Fruit fly (Drosophila melanogaster) whole organism, prepupa: ENCODE measurements around the gene Acsf3.

Source experiments
- CG10669 ChIP-seq: fragments of 200-800 bp; sonication (Bioruptor generic); optimal IDR thresholded peaks from 3 replicates; lab custom pipeline; 2018; ENCODE audit warnings: missing biosample characterization, mild to moderate bottlenecking, missing genetic modification characterization, moderate library complexity
- CG32006 ChIP-seq: fragments of 200-800 bp; sonication (Bioruptor generic); optimal IDR thresholded peaks from 3 replicates; lab custom pipeline; 2017; ENCODE audit warnings: missing biosample characterization, mild to moderate bottlenecking, missing genetic modification characterization
- CG6808 ChIP-seq: fragments of 200-800 bp; sonication (Bioruptor generic); optimal IDR thresholded peaks from 3 replicates; lab custom pipeline; 2017; ENCODE audit warnings: missing biosample characterization, missing genetic modification characterization, mild to moderate bottlenecking, moderate library complexity, missing genetic modification reagents
- dac ChIP-seq: fragments of 200-800 bp; sonication (Bioruptor generic); optimal IDR thresholded peaks from 2 replicates; lab custom pipeline; 2017; ENCODE audit warnings: missing biosample characterization, mild to moderate bottlenecking, missing genetic modification characterization
- spab ChIP-seq: fragments of 200-800 bp; sonication (Bioruptor generic); optimal IDR thresholded peaks from 2 replicates; lab custom pipeline; 2017; ENCODE audit warnings: missing biosample characterization, mild to moderate bottlenecking, missing genetic modification characterization, missing genetic modification reagents
- vri ChIP-seq: fragments of 200-800 bp; sonication (Bioruptor generic); optimal IDR thresholded peaks from 3 replicates; lab custom pipeline; 2016; ENCODE audit warnings: missing biosample characterization, mild to moderate bottlenecking, missing genetic modification characterization

dm6 chrX:7319703-7320088 lies 9.2 kb upstream of the Acsf3 start:
- TF ChIP-seq CG6808 (GFP tag; lab: Kevin White, UChicago) = no peak
- TF ChIP-seq CG32006 (GFP tag; lab: Kevin White, UChicago) = no peak
- no peak for TF ChIP-seq spab
- TF ChIP-seq dac (GFP tag; lab: Kevin White, UChicago) = no peak
- no peak for TF ChIP-seq CG10669 (GFP tag; lab: Kevin White, UChicago)
- TF ChIP-seq vri = no peak
